Fruit fly (Drosophila melanogaster): Measurements from ENCODE around the gene CG9427.

The CG9427 gene

dm6 chr3R:9590952-9591532 is 35.7 kb downstream of the CG9427 start, which contains the start of the genes bocks and CG8312 (continued):
- TF ChIP-seq CG2889 (GFP tag; IDR thresholded peaks at IDR 0.05) (no peak), CG43689 (GFP tag; IDR thresholded peaks at IDR 0.05) (no peak), her (GFP tag; optimal IDR thresholded peaks at IDR 0.05) (peak; percentile 30), stc (GFP tag; IDR thresholded peaks at IDR 0.05) (no peak), NC2β (GFP tag; optimal IDR thresholded peaks at IDR 0.05) (peak; percentile 77), CG6689 (GFP tag; IDR thresholded peaks at IDR 0.05) (no peak), CG10366 (GFP tag; IDR thresholded peaks at IDR 0.05) (no peak), emc (GFP tag; optimal IDR thresholded peaks at IDR 0.05) (no peak), pnt (GFP tag; optimal IDR thresholded peaks at IDR 0.05) (peak; percentile 24), sens-2 (GFP tag; IDR thresholded peaks at IDR 0.05) (no peak), CG12942 (GFP tag; optimal IDR thresholded peaks at IDR 0.05) (peak; percentile 5), chn (GFP tag; optimal IDR thresholded peaks at IDR 0.05) (peak; percentile 63), danr (GFP tag; IDR thresholded peaks at IDR 0.05) (no peak), grau (tag; optimal IDR thresholded peaks at IDR 0.05) (peak; percentile 54), Bteb2 (GFP tag; optimal IDR thresholded peaks at IDR 0.05) (peak; percentile 56), Nf-YC (tag; optimal IDR thresholded peaks at IDR 0.05) (peak; percentile 61), mld (GFP tag; IDR thresholded peaks at IDR 0.05; ENCODE audit: partially characterized antibody) (no peak), HLHmδ (GFP tag; optimal IDR thresholded peaks at IDR 0.05) (peak; percentile 27), zen2 (GFP tag; IDR thresholded peaks at IDR 0.05; ENCODE audit: partially characterized antibody) (no peak), unc-4 (GFP tag; IDR thresholded peaks at IDR 0.05; ENCODE audit: partially characterized antibody) (no peak), sr (GFP tag; IDR thresholded peaks at IDR 0.05) (no peak), ato (GFP tag; IDR thresholded peaks at IDR 0.05; ENCODE audit: partially characterized antibody) (no peak), dmrt11E (tag; optimal IDR thresholded peaks at IDR 0.05) (peak; percentile 16), gcm2 (GFP tag; optimal IDR thresholded peaks at IDR 0.05) (no peak), CG16863 (GFP tag; optimal IDR thresholded peaks at IDR 0.05) (no peak), CG10431 (GFP tag; optimal IDR thresholded peaks at IDR 0.05) (no peak), MBD-R2 (GFP tag; IDR thresholded peaks at IDR 0.05) (no peak), CG10209 (GFP tag; optimal IDR thresholded peaks at IDR 0.05) (peak; percentile 16), CG13287 (GFP tag; IDR thresholded peaks at IDR 0.05; ENCODE audit: partially characterized antibody) (no peak), otp (GFP tag; IDR thresholded peaks at IDR 0.05) (no peak), z (GFP tag; IDR thresholded peaks at IDR 0.05) (no peak), CG34422 (GFP tag; IDR thresholded peaks at IDR 0.05) (no peak), Stat92E (GFP tag; optimal IDR thresholded peaks at IDR 0.05) (no peak), disco-r (GFP tag; optimal IDR thresholded peaks at IDR 0.05) (peak; percentile 15), CG1647 (GFP tag; optimal IDR thresholded peaks at IDR 0.05) (peak; percentile 17), exex (tag; optimal IDR thresholded peaks at IDR 0.05) (no peak), CG1233 (GFP tag; optimal IDR thresholded peaks at IDR 0.05) (peak; percentile 35), slbo (GFP tag; IDR thresholded peaks at IDR 0.05) (no peak), CG8290 (GFP tag; optimal IDR thresholded peaks at IDR 0.05) (peak; percentile 78), CG8290 (tag; optimal IDR thresholded peaks at IDR 0.05) (peak; percentile 10 to 75), CG10147 (GFP tag; optimal IDR thresholded peaks at IDR 0.05) (peak; percentile 47), hkb (optimal IDR thresholded peaks at IDR 0.05) (peak; percentile 53), hkb (GFP tag; IDR thresholded peaks at IDR 0.05) (no peak), CG6791 (GFP tag; IDR thresholded peaks at IDR 0.05; ENCODE audit: partially characterized antibody) (no peak), CG10462 (GFP tag; optimal IDR thresholded peaks at IDR 0.05) (no peak), mirr (GFP tag; optimal IDR thresholded peaks at IDR 0.05) (no peak), CG32532 (GFP tag; IDR thresholded peaks at IDR 0.05) (no peak), ac (GFP tag; optimal IDR thresholded peaks at IDR 0.05) (no peak), Bgb (GFP tag; IDR thresholded peaks at IDR 0.05; ENCODE audit: partially characterized antibody) (no peak), Dp (GFP tag; optimal IDR thresholded peaks at IDR 0.05) (peak; percentile 67), NC2α (GFP tag; optimal IDR thresholded peaks at IDR 0.05) (no peak), Med (GFP tag) (peak; percentile 94)

All from whole organism, embryonic.